2 worm cellular contexts compared by ENCODE assay signal in genomic region chrII:1131821-1132220, ce11.
TF ChIP-seq lines count a peak whose summit lies in the region.

No protein-coding gene starts in this region.

TF ChIP-seq in whole organism, L4 larva, 104 proteins besides CTCF, POLR2A, EP300 and RAD21:
- peak; percentile 75 for TF ChIP-seq set-16 (GFP tag; IDR thresholded peaks at IDR 0.05; lab: Robert Waterston, UW)
- TF ChIP-seq daf-19 (GFP tag; conservative IDR thresholded peaks at IDR 0.05; lab: Robert Waterston, UW): no peak
- no peak for TF ChIP-seq zfp-2 (tag; optimal IDR thresholded peaks at IDR 0.05; lab: Kevin White, UChicago)
TF ChIP-seq in whole organism, L4 larva: peak in this region for 1.

TF ChIP-seq in whole organism, young adult, 124 proteins besides CTCF, POLR2A, EP300 and RAD21:
- TF ChIP-seq lsy-27 (tag; optimal IDR thresholded peaks at IDR 0.05; lab: Kevin White, UChicago; ENCODE audit: borderline replicate concordance, insufficient read depth) (no peak), zfh-2 (GFP tag; conservative IDR thresholded peaks at IDR 0.05; lab: Robert Waterston, UW) (peak; percentile 65)
